1 fruit fly cellular context compared by ENCODE assay signal in the genomic region with DNA sequence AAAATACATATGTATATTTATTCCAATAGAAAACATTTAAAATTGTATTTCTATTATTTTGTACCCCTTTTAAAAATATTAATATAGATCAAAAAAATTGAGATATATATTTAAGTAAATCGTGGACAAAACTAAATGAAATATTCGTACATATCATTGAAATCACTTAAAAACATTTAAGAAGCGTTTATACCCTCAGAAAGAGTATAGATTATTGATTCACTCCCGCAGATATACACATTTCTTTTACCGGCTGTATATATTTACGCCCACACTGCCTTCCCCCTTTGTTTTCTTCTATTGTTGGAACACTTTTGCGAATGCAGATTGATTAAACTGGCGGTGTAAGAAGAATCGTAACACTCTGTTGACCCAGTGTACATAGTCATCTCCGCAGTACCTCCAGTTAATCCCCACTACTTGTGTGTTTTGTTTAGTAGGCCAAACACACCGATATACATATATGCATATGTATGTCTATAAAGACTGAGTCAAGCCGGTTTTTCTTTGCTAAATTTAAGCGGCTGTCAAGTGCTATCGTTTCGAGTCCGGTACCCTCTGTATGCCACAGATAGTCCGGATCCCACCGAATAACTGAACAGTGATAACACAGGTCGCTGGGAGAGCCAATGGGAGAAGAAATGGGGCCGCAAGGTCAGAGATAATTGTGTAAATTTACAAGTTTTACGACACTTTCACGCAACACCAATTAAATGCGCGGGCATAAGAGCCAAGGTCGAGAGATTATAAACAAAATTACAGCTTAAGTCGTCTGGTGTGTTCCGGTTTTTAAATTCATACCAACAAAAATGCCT.
TF ChIP-seq lines count a peak whose summit lies in the region.

No protein-coding gene starts in this region.

TF ChIP-seq in whole organism, embryonic, 481 proteins besides CTCF, POLR2A, EP300 and RAD21 (continued from another document):
- TF ChIP-seq danr (GFP tag; IDR thresholded peaks at IDR 0.05; lab: Robert Waterston, UW): no peak
- TF ChIP-seq pb (GFP tag; optimal IDR thresholded peaks at IDR 0.05; lab: Kevin White, UChicago): peak; percentile 4
- TF ChIP-seq dmrt99B (tag; optimal IDR thresholded peaks at IDR 0.05; lab: Kevin White, UChicago): no peak
- no peak for TF ChIP-seq CG42726 (GFP tag; IDR thresholded peaks at IDR 0.05; lab: Robert Waterston, UW; ENCODE audit: partially characterized antibody)
- peak; percentile 79 for TF ChIP-seq CG18599 (GFP tag; optimal IDR thresholded peaks at IDR 0.05; lab: Kevin White, UChicago)
- TF ChIP-seq onecut (GFP tag; IDR thresholded peaks at IDR 0.05; lab: Robert Waterston, UW): peak; percentile 68
- peak; percentile 68 for TF ChIP-seq CG12744 (GFP tag; optimal IDR thresholded peaks at IDR 0.05; lab: Kevin White, UChicago)
- no peak for TF ChIP-seq lmd (GFP tag; IDR thresholded peaks at IDR 0.05; lab: Robert Waterston, UW)
- no peak for TF ChIP-seq ranshi (GFP tag; IDR thresholded peaks at IDR 0.05; lab: Robert Waterston, UW)
- TF ChIP-seq Sox100B (GFP tag; optimal IDR thresholded peaks at IDR 0.05; lab: Kevin White, UChicago): peak; percentile 53
- no peak for TF ChIP-seq CG6689 (GFP tag; IDR thresholded peaks at IDR 0.05; lab: Robert Waterston, UW)
- peak; percentile 20 to 61 for TF ChIP-seq Pdp1 (GFP tag; optimal IDR thresholded peaks at IDR 0.05; lab: Kevin White, UChicago)
- no peak for TF ChIP-seq Bgb (GFP tag; IDR thresholded peaks at IDR 0.05; lab: Robert Waterston, UW; ENCODE audit: partially characterized antibody)
- TF ChIP-seq CG30431 (GFP tag; optimal IDR thresholded peaks at IDR 0.05; lab: Kevin White, UChicago): peak; percentile 27
- peak; percentile 48 for TF ChIP-seq MTF-1 (GFP tag; optimal IDR thresholded peaks at IDR 0.05; lab: Kevin White, UChicago; ENCODE audit: borderline replicate concordance)
- TF ChIP-seq CG3847 (GFP tag; IDR thresholded peaks at IDR 0.05; lab: Robert Waterston, UW): no peak; the same call in 1 of the 2 replicates
- peak; percentile 40; the same call in 1 of the 3 replicates for TF ChIP-seq CG34422 (GFP tag; IDR thresholded peaks at IDR 0.05; lab: Robert Waterston, UW)
- peak; percentile 53 for TF ChIP-seq CHES-1-like (GFP tag; optimal IDR thresholded peaks at IDR 0.05; lab: Kevin White, UChicago)
- TF ChIP-seq CG12942 (GFP tag; optimal IDR thresholded peaks at IDR 0.05; lab: Kevin White, UChicago): peak; percentile 44
- TF ChIP-seq CG14965 (GFP tag; optimal IDR thresholded peaks at IDR 0.05; lab: Kevin White, UChicago; ENCODE audit: borderline replicate concordance): peak; percentile 29
- peak; percentile 50 for TF ChIP-seq Antp (GFP tag; optimal IDR thresholded peaks at IDR 0.05; lab: Kevin White, UChicago)
- TF ChIP-seq CG6813 (GFP tag; optimal IDR thresholded peaks at IDR 0.05; lab: Kevin White, UChicago): peak; percentile 73
- TF ChIP-seq CG11456 (GFP tag; IDR thresholded peaks at IDR 0.05; lab: Robert Waterston, UW): no peak
- TF ChIP-seq BtbVII (GFP tag; optimal IDR thresholded peaks at IDR 0.05; lab: Kevin White, UChicago): no peak
- no peak for TF ChIP-seq h (optimal IDR thresholded peaks at IDR 0.05; lab: Kevin White, UChicago)
- TF ChIP-seq CG32772 (GFP tag; IDR thresholded peaks at IDR 0.05; lab: Robert Waterston, UW): no peak
- no peak for TF ChIP-seq Optix (GFP tag; IDR thresholded peaks at IDR 0.05; lab: Robert Waterston, UW)
- TF ChIP-seq bab2 (GFP tag; optimal IDR thresholded peaks at IDR 0.05; lab: Kevin White, UChicago): peak; percentile 81
- peak in 1 of 2 experiments; percentile 13 for TF ChIP-seq Eip74EF (GFP tag; optimal IDR thresholded peaks at IDR 0.05; lab: Kevin White, UChicago)
TF ChIP-seq in whole organism, embryonic: peak in this region for 246.
